Fruit fly (Drosophila melanogaster): ENCODE measurements around the gene PQBP1.

The PQBP1 gene

dm6 chr3R:25049742-25050517 lies 15.7 kb upstream of the PQBP1 start (continued):
- TF ChIP-seq CG11560 (tag; IDR thresholded peaks at IDR 0.05) = no peak
- TF ChIP-seq CG7357 (GFP tag; IDR thresholded peaks at IDR 0.05) = no peak
- TF ChIP-seq chif (GFP tag; optimal IDR thresholded peaks at IDR 0.05) = no peak
- no peak for TF ChIP-seq scrt (GFP tag; optimal IDR thresholded peaks at IDR 0.05)
- TF ChIP-seq Taf1 (GFP tag; IDR thresholded peaks at IDR 0.05) = no peak
- no peak for TF ChIP-seq CG18599 (GFP tag; optimal IDR thresholded peaks at IDR 0.05)
- no peak for TF ChIP-seq Chrac-16 (GFP tag; optimal IDR thresholded peaks at IDR 0.05)
- no peak for TF ChIP-seq Atf6 (GFP tag; IDR thresholded peaks at IDR 0.05)
- TF ChIP-seq HHEX (GFP tag; optimal IDR thresholded peaks at IDR 0.05) = no peak
- no peak for TF ChIP-seq CG9817 (tag; optimal IDR thresholded peaks at IDR 0.05)
- TF ChIP-seq pum (GFP tag; optimal IDR thresholded peaks at IDR 0.05) = no peak
- no peak for TF ChIP-seq toy (GFP tag; IDR thresholded peaks at IDR 0.05)
- TF ChIP-seq Dp (GFP tag; optimal IDR thresholded peaks at IDR 0.05) = peak; percentile 31
- peak in 1 of 2 experiments; percentile 37 for TF ChIP-seq bsh (GFP tag; optimal IDR thresholded peaks at IDR 0.05)
- no peak for TF ChIP-seq CG2678 (tag; optimal IDR thresholded peaks at IDR 0.05)
- no peak for TF ChIP-seq zen (tag; optimal IDR thresholded peaks at IDR 0.05)
- no peak for TF ChIP-seq fd64A (GFP tag; optimal IDR thresholded peaks at IDR 0.05)
- no peak for TF ChIP-seq CG17328 (GFP tag; IDR thresholded peaks at IDR 0.05)
- peak; percentile 85 for TF ChIP-seq Nf-YC (tag; optimal IDR thresholded peaks at IDR 0.05)
- no peak for TF ChIP-seq Ptx1 (GFP tag; IDR thresholded peaks at IDR 0.05)
- no peak for TF ChIP-seq CG6689 (GFP tag; IDR thresholded peaks at IDR 0.05)
- no peak for TF ChIP-seq CG17912 (GFP tag; optimal IDR thresholded peaks at IDR 0.05)
- no peak for TF ChIP-seq Doc3 (GFP tag; IDR thresholded peaks at IDR 0.05; ENCODE audit: partially characterized antibody)
- no peak for TF ChIP-seq CG13123 (GFP tag; optimal IDR thresholded peaks at IDR 0.05)
- TF ChIP-seq cas (GFP tag; IDR thresholded peaks at IDR 0.05) = no peak
- no peak for TF ChIP-seq usp (GFP tag; optimal IDR thresholded peaks at IDR 0.05)
- no peak for TF ChIP-seq CG11456 (GFP tag; IDR thresholded peaks at IDR 0.05)
- no peak for TF ChIP-seq croc (GFP tag; conservative IDR thresholded peaks at IDR 0.05)
- TF ChIP-seq Lim3 (GFP tag; IDR thresholded peaks at IDR 0.05) = no peak
- TF ChIP-seq CG2875 (GFP tag; optimal IDR thresholded peaks at IDR 0.05) = no peak
- no peak for TF ChIP-seq CG3407 (GFP tag; optimal IDR thresholded peaks at IDR 0.05)
- no peak for TF ChIP-seq CG8765 (GFP tag; IDR thresholded peaks at IDR 0.05)
- peak; percentile 73 for TF ChIP-seq HLHmδ (GFP tag; optimal IDR thresholded peaks at IDR 0.05)
- TF ChIP-seq ham (GFP tag; IDR thresholded peaks at IDR 0.05) = no peak
- TF ChIP-seq Gsc (GFP tag; IDR thresholded peaks at IDR 0.05) = no peak
- TF ChIP-seq hth (optimal IDR thresholded peaks at IDR 0.05) = no peak
- TF ChIP-seq gsb (GFP tag; IDR thresholded peaks at IDR 0.05) = no peak
- TF ChIP-seq B-H2 (GFP tag; optimal IDR thresholded peaks at IDR 0.05) = peak; percentile 70
- TF ChIP-seq CG31224 (GFP tag; IDR thresholded peaks at IDR 0.05) = no peak
- TF ChIP-seq CG9727 (GFP tag; optimal IDR thresholded peaks at IDR 0.05) = no peak
- TF ChIP-seq chn (GFP tag; optimal IDR thresholded peaks at IDR 0.05) = no peak
- no peak for TF ChIP-seq Xbp1 (GFP tag; optimal IDR thresholded peaks at IDR 0.05)
- TF ChIP-seq twi (tag; optimal IDR thresholded peaks at IDR 0.05) = no peak
- no peak for TF ChIP-seq ind (GFP tag; optimal IDR thresholded peaks at IDR 0.05)
- no peak for TF ChIP-seq hbn (GFP tag; IDR thresholded peaks at IDR 0.05; ENCODE audit: partially characterized antibody)
- no peak for TF ChIP-seq CG42726 (GFP tag; IDR thresholded peaks at IDR 0.05; ENCODE audit: partially characterized antibody)
- TF ChIP-seq ranshi (GFP tag; IDR thresholded peaks at IDR 0.05) = no peak
- peak in 1 of 2 experiments; percentile 56 for TF ChIP-seq crp (GFP tag; optimal IDR thresholded peaks at IDR 0.05)
- no peak for TF ChIP-seq row (GFP tag; IDR thresholded peaks at IDR 0.05)
- no peak for TF ChIP-seq sr (GFP tag; IDR thresholded peaks at IDR 0.05)
- peak; percentile 91 for TF ChIP-seq CG10543 (GFP tag; optimal IDR thresholded peaks at IDR 0.05)

All from whole organism, embryonic.